Worm (Caenorhabditis elegans): ENCODE results near the gene ptrn-1.

ce11 chrX:17055836-17056783, 26.1 kb upstream of the ptrn-1 start:
- no peak for TF ChIP-seq F13C5.2 (tag; optimal IDR thresholded peaks at IDR 0.05)
- TF ChIP-seq scrt-1 (GFP tag; IDR thresholded peaks at IDR 0.05), result no peak
- no peak for TF ChIP-seq tbx-37 (GFP tag; conservative IDR thresholded peaks at IDR 0.05)
- TF ChIP-seq sea-1 (GFP tag; conservative IDR thresholded peaks at IDR 0.05), result no peak
- TF ChIP-seq ama-1 (optimal IDR thresholded peaks at IDR 0.05), result no peak
- no peak for TF ChIP-seq pes-1 (GFP tag; IDR thresholded peaks at IDR 0.05)
- no peak for TF ChIP-seq ceh-36 (tag; optimal IDR thresholded peaks at IDR 0.05)
- no peak for TF ChIP-seq B0310.2 (tag; optimal IDR thresholded peaks at IDR 0.05)
- TF ChIP-seq hnd-1 (tag; optimal IDR thresholded peaks at IDR 0.05), result no peak
- no peak for TF ChIP-seq tra-4 (tag; optimal IDR thresholded peaks at IDR 0.05)
- no peak for TF ChIP-seq tbx-11 (GFP tag; IDR thresholded peaks at IDR 0.05)
